Worm (Caenorhabditis elegans): ENCODE results near the gene isw-1.

isw-1 gene

ce11 chrIII:6709983-6710382, at the start of gene isw-1:
Gene isw-1 (minus strand): TSS chrIII:6710100.
- TF ChIP-seq mec-3 (tag; optimal IDR thresholded peaks at IDR 0.05; ENCODE audit: borderline replicate concordance) (no peak), nfya-1 (tag; optimal IDR thresholded peaks at IDR 0.05) (peak; percentile 10), tbx-2 (tag; optimal IDR thresholded peaks at IDR 0.05) (peak; percentile 8), sdc-2 (tag; optimal IDR thresholded peaks at IDR 0.05) (no peak), ceh-22 (tag; optimal IDR thresholded peaks at IDR 0.05) (no peak), ceh-45 (GFP tag; IDR thresholded peaks at IDR 0.05) (no peak), ceh-2 (tag; optimal IDR thresholded peaks at IDR 0.05) (no peak), ref-2 (tag; optimal IDR thresholded peaks at IDR 0.05) (peak; percentile 55), elt-4 (tag; optimal IDR thresholded peaks at IDR 0.05) (no peak), pros-1 (tag; optimal IDR thresholded peaks at IDR 0.05) (no peak), ceh-31 (tag; optimal IDR thresholded peaks at IDR 0.05) (peak; percentile 29)

- no peak for TF ChIP-seq ceh-2 (tag; optimal IDR thresholded peaks at IDR 0.05)
- TF ChIP-seq ceh-19 (GFP tag; optimal IDR thresholded peaks at IDR 0.05): no peak
- no peak for TF ChIP-seq hlh-30 (tag; optimal IDR thresholded peaks at IDR 0.05; ENCODE audit: insufficient read depth)
These were observed 46.9 kb upstream of the isw-1 start for ce11 chrIII:6756769-6757168.

- TF ChIP-seq hlh-13 (GFP tag; optimal IDR thresholded peaks at IDR 0.05): no peak
- TF ChIP-seq tbx-7 (tag; optimal IDR thresholded peaks at IDR 0.05): no peak
- TF ChIP-seq ceh-6 (GFP tag; optimal IDR thresholded peaks at IDR 0.05): no peak
- no peak for TF ChIP-seq ceh-22 (tag; optimal IDR thresholded peaks at IDR 0.05)
- TF ChIP-seq syd-9 (tag; optimal IDR thresholded peaks at IDR 0.05): no peak
- no peak for TF ChIP-seq unc-42 (tag; optimal IDR thresholded peaks at IDR 0.05)
- no peak for TF ChIP-seq fkh-6 (tag; optimal IDR thresholded peaks at IDR 0.05)
- no peak for TF ChIP-seq ceh-30 (tag; optimal IDR thresholded peaks at IDR 0.05)
- no peak for TF ChIP-seq sox-4 (tag; optimal IDR thresholded peaks at IDR 0.05)
- no peak for TF ChIP-seq pag-3 (tag; optimal IDR thresholded peaks at IDR 0.05; ENCODE audit: borderline replicate concordance)
These were observed 42.7 kb upstream of the isw-1 start for ce11 chrIII:6752612-6753011.

ce11 chrIII:6746668-6747067, 36.8 kb upstream of the isw-1 start:
- TF ChIP-seq ceh-22 (tag; optimal IDR thresholded peaks at IDR 0.05) (no peak), T23F11.4 (GFP tag; optimal IDR thresholded peaks at IDR 0.05) (no peak), K09A11.1 (tag; optimal IDR thresholded peaks at IDR 0.05; ENCODE audit: insufficient read depth) (no peak), ref-2 (tag; optimal IDR thresholded peaks at IDR 0.05) (no peak), ets-4 (tag; optimal IDR thresholded peaks at IDR 0.05) (no peak), dmd-4 (tag; optimal IDR thresholded peaks at IDR 0.05; ENCODE audit: borderline replicate concordance) (no peak)

ce11 chrIII:6746008-6746407, 36.1 kb upstream of the isw-1 start, which contains the start of gene dig-1:
Gene dig-1 (plus strand): TSS chrIII:6746308.
- TF ChIP-seq nhr-11 (tag; optimal IDR thresholded peaks at IDR 0.05) (no peak), elt-4 (tag; optimal IDR thresholded peaks at IDR 0.05) (no peak), C38D4.7 (GFP tag; optimal IDR thresholded peaks at IDR 0.05) (no peak), ceh-14 (tag; optimal IDR thresholded peaks at IDR 0.05) (no peak), pag-3 (tag; optimal IDR thresholded peaks at IDR 0.05; ENCODE audit: borderline replicate concordance) (no peak), rnt-1 (tag; optimal IDR thresholded peaks at IDR 0.05) (no peak), sox-4 (tag; optimal IDR thresholded peaks at IDR 0.05) (no peak), ahr-1 (tag; optimal IDR thresholded peaks at IDR 0.05) (no peak), ceh-9 (tag; optimal IDR thresholded peaks at IDR 0.05) (no peak), T23F11.4 (GFP tag; optimal IDR thresholded peaks at IDR 0.05) (no peak)

- TF ChIP-seq unc-55 (GFP tag; optimal IDR thresholded peaks at IDR 0.05): peak; percentile 64
- TF ChIP-seq zip-5 (tag; optimal IDR thresholded peaks at IDR 0.05): no peak
- TF ChIP-seq ceh-18 (tag; optimal IDR thresholded peaks at IDR 0.05): peak; percentile 57
These were observed 32.7 kb upstream of the isw-1 start for ce11 chrIII:6742597-6742996.
